Fruit fly (Drosophila melanogaster) whole organism, embryonic: Measurements from ENCODE around the gene corto.
A peak's percentile ranks its signal among the peaks of the same experiment; 100 is the strongest.

Experiments used
- Atf3 ChIP-seq: fragments of 200-800 bp; sonication (Bioruptor generic); optimal IDR thresholded peaks from 3 replicates; lab custom pipeline; 2016; ENCODE audit warnings: missing biosample characterization, missing genetic modification characterization
- B-H1 ChIP-seq: fragments of 200-800 bp; sonication (Bioruptor generic); IDR thresholded peaks from 3 replicates; pipeline ENCODE4 v1.3.6; 2022; ENCODE audit warnings: missing biosample characterization, missing genetic modification characterization
- Blimp-1 ChIP-seq: fragments of 200-800 bp; sonication (Bioruptor generic); optimal IDR thresholded peaks from 3 replicates; lab custom pipeline; 2018; ENCODE audit warnings: missing biosample characterization, missing genetic modification characterization, mild to moderate bottlenecking, moderate library complexity, missing genetic modification reagents
- CG10274 ChIP-seq: fragments of 200-800 bp; sonication (Bioruptor generic); optimal IDR thresholded peaks from 3 replicates; lab custom pipeline; 2017; ENCODE audit warnings: missing biosample characterization, mild to moderate bottlenecking, missing genetic modification characterization
- CG10321 ChIP-seq: fragments of 200-800 bp; sonication (Bioruptor generic); IDR thresholded peaks from 2 replicates; pipeline ENCODE4 v1.3.6; 2022; ENCODE audit warnings: missing biosample characterization, missing genetic modification characterization
- CG10565 ChIP-seq: fragments of 200-800 bp; sonication (Bioruptor generic); optimal IDR thresholded peaks from 3 replicates; lab custom pipeline; 2016; ENCODE audit warnings: missing biosample characterization, mild to moderate bottlenecking, missing genetic modification characterization
- CG11560 ChIP-seq: fragments of 200-800 bp; sonication (Bioruptor generic); IDR thresholded peaks from 3 replicates; pipeline ENCODE4 v1.3.6; 2022; ENCODE audit warnings: missing biosample characterization, missing genetic modification characterization
- CG11723 ChIP-seq: fragments of 200-800 bp; sonication (Bioruptor generic); optimal IDR thresholded peaks from 2 replicates; lab custom pipeline; 2017; ENCODE audit warnings: missing biosample characterization, mild to moderate bottlenecking, missing genetic modification characterization
- CG14014 ChIP-seq: fragments of 200-800 bp; sonication (Bioruptor generic); IDR thresholded peaks from 2 replicates; pipeline ENCODE4 v1.3.6; 2022; ENCODE audit warnings: missing biosample characterization, missing genetic modification characterization
- CG15696 ChIP-seq: fragments of 200-800 bp; sonication (Bioruptor generic); optimal IDR thresholded peaks from 2 replicates; lab custom pipeline; 2019; ENCODE audit warnings: missing biosample characterization, mild to moderate bottlenecking, missing genetic modification characterization, moderate library complexity
- CG1602 ChIP-seq: fragments of 200-800 bp; sonication (Bioruptor generic); optimal IDR thresholded peaks from 3 replicates; lab custom pipeline; 2016; ENCODE audit warnings: missing biosample characterization, missing genetic modification characterization
- CG17385 ChIP-seq: fragments of 200-800 bp; sonication (Bioruptor generic); optimal IDR thresholded peaks from 3 replicates; lab custom pipeline; 2018; ENCODE audit warnings: missing biosample characterization, mild to moderate bottlenecking, missing genetic modification characterization
- CG17802 ChIP-seq: fragments of 200-800 bp; sonication (Bioruptor generic); optimal IDR thresholded peaks from 2 replicates; lab custom pipeline; 2018; ENCODE audit warnings: missing biosample characterization, mild to moderate bottlenecking, missing genetic modification characterization, moderate library complexity
- CG1832 ChIP-seq: fragments of 200-800 bp; sonication (Bioruptor generic); optimal IDR thresholded peaks from 2 replicates; lab custom pipeline; 2017; ENCODE audit warnings: missing biosample characterization, mild to moderate bottlenecking, missing genetic modification characterization, inconsistent platforms
- CG2712 ChIP-seq: fragments of 200-800 bp; optimal IDR thresholded peaks from 3 replicates; lab custom pipeline; 2019; ENCODE audit warnings: missing biosample characterization, mild to moderate bottlenecking, missing genetic modification characterization, moderate library complexity
- CG31365 ChIP-seq: fragments of 200-800 bp; sonication (Bioruptor generic); optimal IDR thresholded peaks from 2 replicates; lab custom pipeline; 2018; ENCODE audit warnings: missing biosample characterization, mild to moderate bottlenecking, missing genetic modification characterization
- CG5180 ChIP-seq: fragments of 200-800 bp; sonication (Bioruptor generic); optimal IDR thresholded peaks from 3 replicates; lab custom pipeline; 2017; ENCODE audit warnings: missing biosample characterization, missing genetic modification characterization, mild to moderate bottlenecking, moderate library complexity, missing genetic modification reagents
- CG6254 ChIP-seq: fragments of 200-800 bp; sonication (Bioruptor generic); optimal IDR thresholded peaks from 3 replicates; lab custom pipeline; 2017; ENCODE audit warnings: mild to moderate bottlenecking, missing biosample characterization, missing genetic modification reagents, missing genetic modification characterization
- CG9797 ChIP-seq: fragments of 200-800 bp; sonication (Bioruptor generic); optimal IDR thresholded peaks from 3 replicates; lab custom pipeline; 2018; ENCODE audit warnings: missing biosample characterization, mild to moderate bottlenecking, missing genetic modification characterization
- D ChIP-seq, 2 experiments: fragments of 200-800 bp in 1 of 2; fragments of >200 bp in 1 of 2; sonication (Bioruptor generic) in 1 of 2; optimal IDR thresholded peaks; 2 replicates in 1 of 2; 3 replicates in 1 of 2; lab custom pipeline; 2017; ENCODE audit warnings: mild to moderate bottlenecking in 1 of 2, missing biosample characterization in 1 of 2, missing genetic modification characterization in 1 of 2, missing genetic modification reagents in 1 of 2
- Dbx ChIP-seq: fragments of 200-800 bp; sonication (Bioruptor generic); IDR thresholded peaks from 3 replicates; pipeline ENCODE4 v1.3.6; 2022; ENCODE audit warnings: missing biosample characterization, missing genetic modification characterization
- Dip2 ChIP-seq: fragments of 200-800 bp; sonication (Bioruptor generic); IDR thresholded peaks from 2 replicates; pipeline ENCODE4 v1.3.6; 2022; ENCODE audit warnings: missing biosample characterization, missing genetic modification characterization
- Fer1 ChIP-seq: fragments of 200-800 bp; sonication (Bioruptor generic); optimal IDR thresholded peaks from 2 replicates; lab custom pipeline; 2017; ENCODE audit warnings: missing biosample characterization, mild to moderate bottlenecking, missing genetic modification characterization
- HHEX ChIP-seq: fragments of 200-800 bp; sonication (Bioruptor generic); optimal IDR thresholded peaks from 3 replicates; lab custom pipeline; 2017; ENCODE audit warnings: missing biosample characterization, mild to moderate bottlenecking, missing genetic modification characterization, missing genetic modification reagents
- Hmr ChIP-seq: fragments of 200-800 bp; sonication (Bioruptor generic); optimal IDR thresholded peaks from 3 replicates; lab custom pipeline; 2017; ENCODE audit warnings: mild to moderate bottlenecking, missing biosample characterization, missing genetic modification reagents, missing genetic modification characterization
- Kr ChIP-seq: fragments of 200-800 bp; sonication (Bioruptor generic); optimal IDR thresholded peaks from 2 replicates; lab custom pipeline; 2017; ENCODE audit warnings: missing biosample characterization, mild to moderate bottlenecking, missing genetic modification characterization
- Lpt ChIP-seq: fragments of >200 bp; optimal IDR thresholded peaks from 2 replicates; lab custom pipeline; 2018; ENCODE audit warnings: missing biosample characterization, missing genetic modification characterization
- Med ChIP-seq: fragments of 200-800 bp; sonication (Bioruptor generic); peaks from one replicate; lab custom pipeline; 2016; ENCODE audit warnings: missing biosample characterization, missing genetic modification characterization, mild to moderate bottlenecking, inconsistent platforms, moderate library complexity
- Nf-YB ChIP-seq: fragments of 200-800 bp; sonication (Bioruptor generic); optimal IDR thresholded peaks from 3 replicates; lab custom pipeline; 2019; ENCODE audit warnings: missing biosample characterization, mild to moderate bottlenecking, missing genetic modification characterization, moderate library complexity
- Oli ChIP-seq: fragments of 200-800 bp; sonication (Bioruptor generic); optimal IDR thresholded peaks from 2 replicates; lab custom pipeline; 2018; ENCODE audit warnings: missing biosample characterization, mild to moderate bottlenecking, missing genetic modification characterization, moderate library complexity
- Pdp1 ChIP-seq, 2 experiments: fragments of 200-800 bp; sonication (Bioruptor generic); optimal IDR thresholded peaks; 3 replicates each; lab custom pipeline; 2016; ENCODE audit warnings: missing biosample characterization in 2 of 2, missing genetic modification characterization in 2 of 2, mild to moderate bottlenecking in 1 of 2, moderate library complexity in 1 of 2
- crp ChIP-seq, 2 experiments: fragments of 200-800 bp; sonication (Bioruptor generic); optimal IDR thresholded peaks; 2 replicates in 1 of 2; 3 replicates in 1 of 2; lab custom pipeline; 2017; ENCODE audit warnings: missing biosample characterization in 2 of 2, missing genetic modification characterization in 2 of 2, mild to moderate bottlenecking in 1 of 2, moderate library complexity in 1 of 2
- da ChIP-seq: fragments of 200-800 bp; sonication (Bioruptor generic); optimal IDR thresholded peaks from 2 replicates; lab custom pipeline; 2016; ENCODE audit warnings: missing biosample characterization, missing genetic modification characterization
- dpn ChIP-seq, 2 experiments: fragments of 200-800 bp; sonication (Bioruptor generic); optimal IDR thresholded peaks; 3 replicates each; lab custom pipeline; 2016; ENCODE audit warnings: missing biosample characterization in 2 of 2, missing genetic modification characterization in 2 of 2
- fd64A ChIP-seq: fragments of 200-800 bp; sonication (Bioruptor generic); optimal IDR thresholded peaks from 3 replicates; lab custom pipeline; 2018; ENCODE audit warnings: missing biosample characterization, mild to moderate bottlenecking, missing genetic modification characterization
- gt ChIP-seq: fragments of 200-800 bp; sonication (Bioruptor generic); IDR thresholded peaks from 2 replicates; pipeline ENCODE4 v1.3.6; 2022; ENCODE audit warnings: missing biosample characterization, missing genetic modification characterization
- hbn ChIP-seq: fragments of 200-800 bp; sonication (Bioruptor generic); IDR thresholded peaks from 2 replicates; pipeline ENCODE4 v1.3.6; 2022; ENCODE audit warnings: missing biosample characterization, missing genetic modification characterization; ENCODE audit not compliant: partially characterized antibody
- hkb ChIP-seq, 2 experiments: fragments of 200-800 bp in 1 of 2; fragments of >200 bp in 1 of 2; sonication (Bioruptor generic) in 1 of 2; IDR thresholded peaks in 1 of 2; optimal IDR thresholded peaks in 1 of 2; 2 replicates each; pipeline versions ENCODE4 v1.3.6 to Lab custom; 2017 to 2022; ENCODE audit warnings: missing biosample characterization in 1 of 2, missing genetic modification characterization in 1 of 2
- lab ChIP-seq: fragments of 200-800 bp; sonication (Bioruptor generic); optimal IDR thresholded peaks from 3 replicates; lab custom pipeline; 2017; ENCODE audit warnings: missing biosample characterization, missing genetic modification characterization, mild to moderate bottlenecking, moderate library complexity, missing genetic modification reagents
- lilli ChIP-seq: fragments of 200-800 bp; sonication (Bioruptor generic); optimal IDR thresholded peaks from 3 replicates; lab custom pipeline; 2016; ENCODE audit warnings: missing biosample characterization, missing genetic modification characterization
- sc ChIP-seq, 3 experiments: fragments of >200 bp in 2 of 3; fragments of 200-800 bp in 1 of 3; sonication (Bioruptor generic) in 1 of 3; optimal IDR thresholded peaks; 2 replicates in 2 of 3; 3 replicates in 1 of 3; lab custom pipeline; 2017; ENCODE audit warnings: mild to moderate bottlenecking in 1 of 3, missing biosample characterization in 1 of 3, missing genetic modification characterization in 1 of 3, missing genetic modification reagents in 1 of 3
- sima ChIP-seq: fragments of 200-800 bp; sonication (Bioruptor generic); optimal IDR thresholded peaks from 2 replicates; lab custom pipeline; 2016; ENCODE audit warnings: missing biosample characterization, missing genetic modification characterization
- slp2 ChIP-seq: fragments of 200-800 bp; sonication (Bioruptor generic); optimal IDR thresholded peaks from 2 replicates; lab custom pipeline; 2016; ENCODE audit warnings: missing biosample characterization, missing genetic modification characterization
- sqz ChIP-seq: fragments of 200-800 bp; sonication (Bioruptor generic); optimal IDR thresholded peaks from 3 replicates; lab custom pipeline; 2018; ENCODE audit warnings: missing biosample characterization, mild to moderate bottlenecking, missing genetic modification characterization
- vfl ChIP-seq: fragments of 200-800 bp; sonication (Bioruptor generic); optimal IDR thresholded peaks from 2 replicates; lab custom pipeline; 2016; ENCODE audit warnings: missing biosample characterization, missing genetic modification characterization
- vnd ChIP-seq: fragments of 200-800 bp; sonication (Bioruptor generic); IDR thresholded peaks from 3 replicates; pipeline ENCODE4 v1.3.6; 2022; ENCODE audit warnings: missing biosample characterization, missing genetic modification characterization; ENCODE audit not compliant: partially characterized antibody
- vvl ChIP-seq: fragments of 200-800 bp; sonication (Bioruptor generic); IDR thresholded peaks from 2 replicates; pipeline ENCODE4 v1.3.6; 2022; ENCODE audit warnings: missing biosample characterization, missing genetic modification characterization
- z ChIP-seq: fragments of 200-800 bp; sonication (Bioruptor generic); IDR thresholded peaks from 3 replicates; pipeline ENCODE4 v1.3.6; 2022; ENCODE audit warnings: missing biosample characterization, missing genetic modification characterization

Gene corto

DNA sequence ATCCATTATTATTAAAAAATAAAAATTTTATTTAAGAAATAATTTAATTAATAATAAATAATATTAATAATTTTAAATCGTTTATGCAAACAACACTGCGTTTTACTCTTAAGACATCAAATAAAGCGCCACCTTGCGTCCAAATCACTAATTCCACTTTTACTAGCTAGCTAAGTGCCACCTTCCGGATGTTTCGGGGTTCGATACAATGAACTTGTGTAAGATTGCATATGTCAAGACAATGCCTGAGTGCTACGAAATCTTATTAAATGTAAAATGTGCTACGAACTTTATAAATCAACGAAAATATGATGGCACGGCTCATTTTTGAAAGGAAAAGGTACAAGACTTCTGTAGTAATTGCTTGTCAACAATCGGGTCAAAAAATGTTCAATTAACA, 40.0 kb upstream of the corto start (continued):
- TF ChIP-seq Blimp-1 (GFP tag; lab: Kevin White, UChicago) (peak; percentile 74), CG1832 (no peak), lab (GFP tag; lab: Kevin White, UChicago) (peak; percentile 46), CG15696 (tag; lab: Kevin White, UChicago) (peak; percentile 72), CG11723 (GFP tag; lab: Kevin White, UChicago) (no peak), Med (GFP tag; lab: Kevin White, UChicago) (peak; percentile 97), Pdp1 (GFP tag; optimal IDR thresholded peaks at IDR 0.05; lab: Kevin White, UChicago) (peak; percentile 71 to 74), da (GFP tag; lab: Kevin White, UChicago) (peak; percentile 36), hkb (optimal IDR thresholded peaks at IDR 0.05; lab: Kevin White, UChicago) (no peak), hkb (GFP tag; IDR thresholded peaks at IDR 0.05; lab: Robert Waterston, UW) (no peak), Lpt (GFP tag; lab: Kevin White, UChicago) (no peak), B-H1 (GFP tag; lab: Robert Waterston, UW) (no peak; the same call in 2 of the 3 replicates), Dip2 (peak; percentile 58), CG6254 (no peak), sima (GFP tag; lab: Kevin White, UChicago) (no peak), Atf3 (GFP tag; lab: Kevin White, UChicago) (peak; percentile 42), slp2 (GFP tag; lab: Kevin White, UChicago) (peak; percentile 53), D (optimal IDR thresholded peaks at IDR 0.05; lab: Kevin White, UChicago) (no peak), D (GFP tag; optimal IDR thresholded peaks at IDR 0.05; lab: Kevin White, UChicago) (peak; percentile 21), CG11560 (peak; percentile 51; the same call in 1 of the 3 replicates), vnd (no peak), CG5180 (GFP tag; lab: Kevin White, UChicago) (no peak), CG14014 (peak; percentile 47), HHEX (GFP tag; lab: Kevin White, UChicago) (peak; percentile 41), CG2712 (tag; lab: Kevin White, UChicago) (peak; percentile 74), CG10565 (GFP tag; lab: Kevin White, UChicago) (no peak), CG17802 (tag; lab: Kevin White, UChicago) (peak; percentile 41), CG10274 (GFP tag; lab: Kevin White, UChicago) (no peak), hbn (no peak), sqz (GFP tag; lab: Kevin White, UChicago) (no peak), lilli (peak; percentile 69), CG10321 (no peak), Nf-YB (peak; percentile 1), CG1602 (GFP tag; lab: Kevin White, UChicago) (peak; percentile 70), fd64A (GFP tag; lab: Kevin White, UChicago) (no peak), crp (GFP tag; optimal IDR thresholded peaks at IDR 0.05; lab: Kevin White, UChicago) (no peak), CG9797 (no peak), Fer1 (GFP tag; lab: Kevin White, UChicago) (peak; percentile 31), Kr (GFP tag; lab: Kevin White, UChicago) (no peak), CG31365 (peak; percentile 49), sc (optimal IDR thresholded peaks at IDR 0.05; lab: Kevin White, UChicago) (no peak), sc (GFP tag; optimal IDR thresholded peaks at IDR 0.05; lab: Kevin White, UChicago) (peak; percentile 17), vfl (GFP tag; lab: Kevin White, UChicago) (peak; percentile 14), Oli (tag; lab: Kevin White, UChicago) (peak; percentile 38), CG17385 (GFP tag; lab: Kevin White, UChicago) (no peak), Dbx (GFP tag; lab: Robert Waterston, UW) (peak; percentile 77), vvl (GFP tag; lab: Robert Waterston, UW) (peak; percentile 78), gt (GFP tag; lab: Robert Waterston, UW) (no peak), z (GFP tag; lab: Robert Waterston, UW) (no peak), Hmr (GFP tag; lab: Kevin White, UChicago) (peak; percentile 85), dpn (GFP tag; optimal IDR thresholded peaks at IDR 0.05; lab: Kevin White, UChicago) (peak; percentile 79 to 80)
